Worm (Caenorhabditis elegans): ENCODE data around the gene efhd-1.

Gene efhd-1

ce11 chrII:14150031-14150430, 28.6 kb upstream of the efhd-1 start, which contains the start of gene W03H9.1:
Gene W03H9.1 (minus strand): TSS chrII:14150131.
- TF ChIP-seq B0310.2 (tag; optimal IDR thresholded peaks at IDR 0.05) (no peak), tbx-11 (GFP tag; IDR thresholded peaks at IDR 0.05) (no peak), hnd-1 (tag; optimal IDR thresholded peaks at IDR 0.05) (no peak), sea-1 (GFP tag; conservative IDR thresholded peaks at IDR 0.05) (no peak), hmg-4 (GFP tag; optimal IDR thresholded peaks at IDR 0.05) (no peak), pes-1 (GFP tag; IDR thresholded peaks at IDR 0.05) (no peak), ceh-13 (GFP tag; optimal IDR thresholded peaks at IDR 0.05) (no peak), flt-1 (GFP tag; IDR thresholded peaks at IDR 0.05) (no peak), scrt-1 (GFP tag; IDR thresholded peaks at IDR 0.05) (no peak), ceh-36 (tag; optimal IDR thresholded peaks at IDR 0.05) (no peak), hmbx-1 (tag; optimal IDR thresholded peaks at IDR 0.05) (no peak), ama-1 (optimal IDR thresholded peaks at IDR 0.05) (no peak), aly-1 (tag; optimal IDR thresholded peaks at IDR 0.05) (no peak), F13C5.2 (tag; optimal IDR thresholded peaks at IDR 0.05) (no peak), tra-4 (tag; optimal IDR thresholded peaks at IDR 0.05) (no peak), ets-7 (tag; optimal IDR thresholded peaks at IDR 0.05) (no peak), tbx-37 (GFP tag; conservative IDR thresholded peaks at IDR 0.05) (no peak)

ce11 chrII:14152274-14152673, 26.3 kb upstream of the efhd-1 start:
- TF ChIP-seq pes-1 (GFP tag; IDR thresholded peaks at IDR 0.05) (no peak), aly-1 (tag; optimal IDR thresholded peaks at IDR 0.05) (no peak), B0310.2 (tag; optimal IDR thresholded peaks at IDR 0.05) (no peak), sea-1 (GFP tag; conservative IDR thresholded peaks at IDR 0.05) (no peak), hmg-4 (GFP tag; optimal IDR thresholded peaks at IDR 0.05) (no peak), tbx-11 (GFP tag; IDR thresholded peaks at IDR 0.05) (no peak), ceh-36 (tag; optimal IDR thresholded peaks at IDR 0.05) (no peak), flt-1 (GFP tag; IDR thresholded peaks at IDR 0.05) (no peak)

- peak; percentile 50; the same call in 1 of the 2 replicates for TF ChIP-seq flt-1 (GFP tag; IDR thresholded peaks at IDR 0.05)
- TF ChIP-seq hmg-4 (GFP tag; optimal IDR thresholded peaks at IDR 0.05): peak; percentile 79
- TF ChIP-seq F13C5.2 (tag; optimal IDR thresholded peaks at IDR 0.05): peak; percentile 86
- TF ChIP-seq scrt-1 (GFP tag; IDR thresholded peaks at IDR 0.05): no peak
- TF ChIP-seq hnd-1 (tag; optimal IDR thresholded peaks at IDR 0.05): peak; percentile 6
- TF ChIP-seq tbx-11 (GFP tag; IDR thresholded peaks at IDR 0.05): no peak
- TF ChIP-seq pes-1 (GFP tag; IDR thresholded peaks at IDR 0.05): peak; percentile 76
- no peak for TF ChIP-seq aly-1 (tag; optimal IDR thresholded peaks at IDR 0.05)
- peak; percentile 69 for TF ChIP-seq tbx-37 (GFP tag; conservative IDR thresholded peaks at IDR 0.05)
Measured at ce11 chrII:14154357-14154756, 24.3 kb upstream of the efhd-1 start, which contains the start of gene Y48B6A.1. Gene Y48B6A.1 (minus strand): TSS chrII:14154373.

- TF ChIP-seq ets-7 (tag; optimal IDR thresholded peaks at IDR 0.05): no peak
- TF ChIP-seq scrt-1 (GFP tag; IDR thresholded peaks at IDR 0.05): 0 out of 2 replicates have a peak, but pooled peaks have one; percentile 20
- TF ChIP-seq F13C5.2 (tag; optimal IDR thresholded peaks at IDR 0.05): no peak
- no peak for TF ChIP-seq ceh-36 (tag; optimal IDR thresholded peaks at IDR 0.05)
- TF ChIP-seq hmbx-1 (tag; optimal IDR thresholded peaks at IDR 0.05): no peak
- TF ChIP-seq B0310.2 (tag; optimal IDR thresholded peaks at IDR 0.05): no peak
- no peak for TF ChIP-seq sea-1 (GFP tag; conservative IDR thresholded peaks at IDR 0.05)
- TF ChIP-seq tra-4 (tag; optimal IDR thresholded peaks at IDR 0.05): no peak
- TF ChIP-seq ceh-13 (GFP tag; optimal IDR thresholded peaks at IDR 0.05): no peak
- TF ChIP-seq ama-1 (optimal IDR thresholded peaks at IDR 0.05): peak; percentile 49
- no peak for TF ChIP-seq tbx-11 (GFP tag; IDR thresholded peaks at IDR 0.05)
- TF ChIP-seq hnd-1 (tag; optimal IDR thresholded peaks at IDR 0.05): no peak
- TF ChIP-seq pes-1 (GFP tag; IDR thresholded peaks at IDR 0.05): no peak
- no peak for TF ChIP-seq flt-1 (GFP tag; IDR thresholded peaks at IDR 0.05)
Measured at ce11 chrII:14155259-14156023, 23.2 kb upstream of the efhd-1 start, which contains the start of the genes rpl-43 and xrn-2. Gene rpl-43 (plus strand): TSS chrII:14155294. Gene xrn-2 (plus strand): TSS chrII:14155768.

- 0 out of 2 replicates have a peak, but pooled peaks have one; percentile 56 for TF ChIP-seq scrt-1 (GFP tag; IDR thresholded peaks at IDR 0.05)
- no peak for TF ChIP-seq sea-1 (GFP tag; conservative IDR thresholded peaks at IDR 0.05)
- no peak for TF ChIP-seq ets-7 (tag; optimal IDR thresholded peaks at IDR 0.05)
Measured at ce11 chrII:14165430-14165929, 13.1 kb upstream of the efhd-1 start.

- TF ChIP-seq scrt-1 (GFP tag; IDR thresholded peaks at IDR 0.05) (no peak), hmg-4 (GFP tag; optimal IDR thresholded peaks at IDR 0.05) (no peak), ama-1 (optimal IDR thresholded peaks at IDR 0.05) (no peak)
Measured at ce11 chrII:14171558-14171957, 7.1 kb upstream of the efhd-1 start, which contains the start of gene eat-2. Gene eat-2 (minus strand): TSS chrII:14171658.

- no peak for TF ChIP-seq aly-1 (tag; optimal IDR thresholded peaks at IDR 0.05)
Measured at ce11 chrII:14173176-14173575, 5.4 kb upstream of the efhd-1 start.

- TF ChIP-seq flt-1 (GFP tag; IDR thresholded peaks at IDR 0.05) (no peak), ama-1 (optimal IDR thresholded peaks at IDR 0.05) (no peak), tra-4 (tag; optimal IDR thresholded peaks at IDR 0.05) (no peak), pes-1 (GFP tag; IDR thresholded peaks at IDR 0.05) (no peak), sea-1 (GFP tag; conservative IDR thresholded peaks at IDR 0.05) (no peak), tbx-37 (GFP tag; conservative IDR thresholded peaks at IDR 0.05) (no peak), scrt-1 (GFP tag; IDR thresholded peaks at IDR 0.05) (no peak), ceh-13 (GFP tag; optimal IDR thresholded peaks at IDR 0.05) (no peak), tbx-11 (GFP tag; IDR thresholded peaks at IDR 0.05) (no peak), hmbx-1 (tag; optimal IDR thresholded peaks at IDR 0.05) (no peak), F13C5.2 (tag; optimal IDR thresholded peaks at IDR 0.05) (no peak), aly-1 (tag; optimal IDR thresholded peaks at IDR 0.05) (no peak), ets-7 (tag; optimal IDR thresholded peaks at IDR 0.05) (no peak), B0310.2 (tag; optimal IDR thresholded peaks at IDR 0.05) (no peak)
Measured at ce11 chrII:14175099-14175498, 3.5 kb upstream of the efhd-1 start, which contains the start of gene Y48B6A.5. Gene Y48B6A.5 (minus strand): TSS chrII:14175199.

All from whole organism, early embryonic.